Fruit fly (Drosophila melanogaster): ENCODE results near the gene CG32163.

CG32163 gene

dm6 chr3L:16586989-16587388 lies at the start of gene CG32163, which contains the start of gene Syx8:
Gene CG32163 (plus strand): TSS chr3L:16587157.
Gene Syx8 (minus strand): TSS chr3L:16587057.
- TF ChIP-seq Pif1B (GFP tag; optimal IDR thresholded peaks at IDR 0.05), result no peak
- TF ChIP-seq CG17806 (tag; optimal IDR thresholded peaks at IDR 0.05), result no peak
- no peak for TF ChIP-seq CG12605 (GFP tag; IDR thresholded peaks at IDR 0.05)
- no peak for TF ChIP-seq CG13204 (GFP tag; optimal IDR thresholded peaks at IDR 0.05)
- no peak for TF ChIP-seq CG34367 (tag; optimal IDR thresholded peaks at IDR 0.05)
- no peak for TF ChIP-seq Pif1A (GFP tag; optimal IDR thresholded peaks at IDR 0.05)
- TF ChIP-seq CG8301 (tag; optimal IDR thresholded peaks at IDR 0.05), result no peak
- TF ChIP-seq fd96Ca (GFP tag; IDR thresholded peaks at IDR 0.05), result no peak
- TF ChIP-seq CG8159 (tag; optimal IDR thresholded peaks at IDR 0.05), result no peak
- no peak for TF ChIP-seq Snoo (tag; optimal IDR thresholded peaks at IDR 0.05)
- no peak for TF ChIP-seq CG32121 (GFP tag; IDR thresholded peaks at IDR 0.05)
- no peak for TF ChIP-seq CG10348 (GFP tag; IDR thresholded peaks at IDR 0.05)
- no peak for TF ChIP-seq EcR (GFP tag; optimal IDR thresholded peaks at IDR 0.05)
- no peak for TF ChIP-seq CG4496 (GFP tag; IDR thresholded peaks at IDR 0.05)

DNA sequence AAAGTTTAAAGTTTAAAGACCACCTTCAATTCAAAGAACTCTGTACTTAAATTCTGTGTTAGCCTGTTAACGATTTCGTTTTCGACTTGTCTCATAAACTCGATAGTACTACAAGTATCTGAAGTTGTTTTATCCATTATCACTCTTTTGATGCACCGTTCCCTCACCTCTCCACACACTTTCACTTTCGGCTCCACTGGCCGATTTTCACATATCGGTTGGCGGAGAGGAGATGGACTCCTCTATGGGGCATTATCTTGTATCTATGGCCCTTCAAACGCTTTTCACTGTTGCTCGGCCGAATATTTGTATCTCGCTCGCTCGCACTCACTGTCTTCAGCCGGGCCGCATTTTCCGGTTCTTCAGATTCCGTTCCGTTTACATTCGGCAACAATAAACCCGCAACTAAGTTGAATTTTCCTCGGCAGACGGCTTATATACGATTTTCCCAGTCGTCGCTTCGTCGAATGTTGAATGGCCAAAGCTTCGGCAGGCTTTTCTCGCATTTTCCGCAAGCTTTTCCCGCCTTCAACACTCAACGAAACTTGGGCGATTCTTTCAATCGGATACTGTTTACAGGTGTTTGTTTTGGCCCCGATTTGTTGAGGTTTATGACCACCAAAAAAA lies 43.8 kb upstream of the CG32163 start, which contains the start of gene CG43373:
Gene CG43373, minus strand, starts transcription at position 373 of the 627 bp plus-strand sequence.
- TF ChIP-seq CG10348 (GFP tag; IDR thresholded peaks at IDR 0.05) (no peak), fd96Ca (GFP tag; IDR thresholded peaks at IDR 0.05) (0 out of 3 replicates have a peak, but pooled peaks have one; percentile 17)

dm6 chr3L:16544220-16544619 lies 42.7 kb upstream of the CG32163 start:
- TF ChIP-seq CG8159 (tag; optimal IDR thresholded peaks at IDR 0.05) (no peak), CG10348 (GFP tag; IDR thresholded peaks at IDR 0.05) (no peak), CG34367 (tag; optimal IDR thresholded peaks at IDR 0.05) (no peak), CG9948 (tag; optimal IDR thresholded peaks at IDR 0.05) (no peak), CG17806 (tag; optimal IDR thresholded peaks at IDR 0.05) (no peak), rn (GFP tag; IDR thresholded peaks at IDR 0.05) (no peak), CG4496 (GFP tag; IDR thresholded peaks at IDR 0.05) (no peak), Ets98B (GFP tag; IDR thresholded peaks at IDR 0.05) (no peak), D1 (tag; optimal IDR thresholded peaks at IDR 0.05) (no peak), CG14655 (GFP tag; optimal IDR thresholded peaks at IDR 0.05) (no peak), Snoo (tag; optimal IDR thresholded peaks at IDR 0.05) (no peak)

DNA sequence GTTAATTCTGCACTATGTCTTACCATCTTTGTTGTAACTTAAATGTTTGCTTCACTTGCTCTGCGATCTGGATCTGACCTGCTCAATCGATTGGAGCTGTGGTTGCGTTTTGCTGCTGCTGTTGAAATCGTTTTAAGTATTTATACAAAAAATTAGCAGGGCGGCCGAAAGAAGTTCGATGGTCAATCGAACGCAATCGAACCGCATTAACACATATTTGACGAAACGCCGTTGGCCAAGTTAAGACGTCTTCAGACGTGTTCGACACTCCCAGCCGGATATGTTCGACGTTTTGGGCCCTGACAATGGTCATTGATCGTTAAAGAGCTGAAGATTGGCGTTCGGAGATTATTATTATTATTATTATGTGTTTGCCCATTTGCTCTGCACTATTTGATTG lies 41.4 kb upstream of the CG32163 start, which contains the start of gene CG13033:
Gene CG13033, minus strand, starts transcription at position 118 of the 400 bp plus-strand sequence.
- TF ChIP-seq CG10348 (GFP tag; IDR thresholded peaks at IDR 0.05), result no peak
- TF ChIP-seq CG32121 (GFP tag; IDR thresholded peaks at IDR 0.05), result no peak
- no peak for TF ChIP-seq D1 (tag; optimal IDR thresholded peaks at IDR 0.05)
- no peak for TF ChIP-seq CG14655 (GFP tag; optimal IDR thresholded peaks at IDR 0.05)
- no peak for TF ChIP-seq Pif1B (GFP tag; optimal IDR thresholded peaks at IDR 0.05)

dm6 chr3L:16546159-16546558 lies 40.8 kb upstream of the CG32163 start:
- no peak for TF ChIP-seq CG10348 (GFP tag; IDR thresholded peaks at IDR 0.05)
- no peak for TF ChIP-seq D1 (tag; optimal IDR thresholded peaks at IDR 0.05)
- TF ChIP-seq CG4496 (GFP tag; IDR thresholded peaks at IDR 0.05), result no peak
- TF ChIP-seq EcR (GFP tag; optimal IDR thresholded peaks at IDR 0.05), result no peak
- TF ChIP-seq CG9948 (tag; optimal IDR thresholded peaks at IDR 0.05), result no peak
- TF ChIP-seq rn (GFP tag; IDR thresholded peaks at IDR 0.05), result no peak
- no peak for TF ChIP-seq Ets98B (GFP tag; IDR thresholded peaks at IDR 0.05)
- TF ChIP-seq Pif1A (GFP tag; optimal IDR thresholded peaks at IDR 0.05), result no peak
- TF ChIP-seq CG12605 (GFP tag; IDR thresholded peaks at IDR 0.05), result no peak
- TF ChIP-seq Pif1B (GFP tag; optimal IDR thresholded peaks at IDR 0.05), result no peak
- no peak for TF ChIP-seq CG8301 (tag; optimal IDR thresholded peaks at IDR 0.05)

DNA sequence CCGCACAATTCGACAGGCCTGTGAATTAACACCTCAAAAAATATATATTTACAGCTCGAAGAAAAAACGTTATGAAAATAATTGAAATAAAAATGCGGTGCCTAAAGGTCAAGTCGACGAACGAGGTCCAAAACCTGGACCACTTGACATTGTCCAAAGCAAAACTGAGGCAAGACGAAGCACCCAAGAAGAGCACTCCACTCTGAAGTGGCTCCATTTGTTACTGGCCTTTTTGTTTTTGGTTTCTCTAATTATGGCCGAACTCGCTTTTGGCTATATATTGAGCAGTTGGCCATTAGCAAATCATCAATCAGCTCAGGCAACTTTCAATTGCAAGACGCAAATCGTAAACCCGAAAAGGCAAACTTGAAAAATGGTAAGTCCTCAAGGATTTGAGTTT lies 30.4 kb upstream of the CG32163 start, which contains the start of gene CG4229:
Gene CG4229, plus strand, starts transcription at position 301 of the 400 bp plus-strand sequence.
- TF ChIP-seq CG8159 (tag; optimal IDR thresholded peaks at IDR 0.05) (no peak), CG34367 (tag; optimal IDR thresholded peaks at IDR 0.05) (no peak), CG17806 (tag; optimal IDR thresholded peaks at IDR 0.05) (no peak), CG14655 (GFP tag; optimal IDR thresholded peaks at IDR 0.05) (no peak), D1 (tag; optimal IDR thresholded peaks at IDR 0.05) (no peak), rn (GFP tag; IDR thresholded peaks at IDR 0.05) (no peak), CG4496 (GFP tag; IDR thresholded peaks at IDR 0.05) (no peak), CG15710 (tag; optimal IDR thresholded peaks at IDR 0.05) (no peak), CG13204 (GFP tag; optimal IDR thresholded peaks at IDR 0.05) (no peak), Snoo (tag; optimal IDR thresholded peaks at IDR 0.05) (no peak), gl (tag; optimal IDR thresholded peaks at IDR 0.05) (no peak), CG10348 (GFP tag; IDR thresholded peaks at IDR 0.05) (no peak), Pif1A (GFP tag; optimal IDR thresholded peaks at IDR 0.05) (no peak), fd96Ca (GFP tag; IDR thresholded peaks at IDR 0.05) (no peak)

DNA sequence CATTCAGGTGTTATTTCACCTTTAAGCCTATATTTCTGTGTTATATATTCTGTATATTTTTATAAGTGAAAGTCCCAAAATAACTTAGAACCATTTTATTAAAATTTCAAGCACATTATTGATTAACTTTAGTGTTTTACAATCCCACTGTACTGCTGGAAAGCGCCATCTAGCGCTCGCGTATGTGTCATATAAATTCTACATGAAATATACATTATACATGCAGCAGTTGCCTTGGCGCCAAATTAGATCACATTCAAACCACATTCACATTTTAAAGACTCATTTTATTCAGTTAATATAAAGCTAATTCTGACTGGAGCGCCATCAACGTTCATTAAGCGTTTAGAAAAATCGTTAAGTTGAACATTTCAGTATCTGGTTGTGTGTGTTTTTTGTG lies 23.6 kb upstream of the CG32163 start:
- TF ChIP-seq CG12605 (GFP tag; IDR thresholded peaks at IDR 0.05) (no peak), Ets98B (GFP tag; IDR thresholded peaks at IDR 0.05) (no peak), fd96Ca (GFP tag; IDR thresholded peaks at IDR 0.05) (no peak), CG8301 (tag; optimal IDR thresholded peaks at IDR 0.05) (no peak), CG13204 (GFP tag; optimal IDR thresholded peaks at IDR 0.05) (no peak), Snoo (tag; optimal IDR thresholded peaks at IDR 0.05) (no peak), CG15710 (tag; optimal IDR thresholded peaks at IDR 0.05) (no peak), EcR (GFP tag; optimal IDR thresholded peaks at IDR 0.05) (no peak), CG10348 (GFP tag; IDR thresholded peaks at IDR 0.05) (no peak), CG9948 (tag; optimal IDR thresholded peaks at IDR 0.05) (no peak), CG17806 (tag; optimal IDR thresholded peaks at IDR 0.05) (no peak), CG8159 (tag; optimal IDR thresholded peaks at IDR 0.05) (no peak), CG32121 (GFP tag; IDR thresholded peaks at IDR 0.05) (no peak), CG4496 (GFP tag; IDR thresholded peaks at IDR 0.05) (no peak), Pif1B (GFP tag; optimal IDR thresholded peaks at IDR 0.05) (no peak), D1 (tag; optimal IDR thresholded peaks at IDR 0.05) (no peak), Pif1A (GFP tag; optimal IDR thresholded peaks at IDR 0.05) (no peak), CG34367 (tag; optimal IDR thresholded peaks at IDR 0.05) (no peak), CG14655 (GFP tag; optimal IDR thresholded peaks at IDR 0.05) (no peak), gl (tag; optimal IDR thresholded peaks at IDR 0.05) (no peak)
